Fruit fly (Drosophila melanogaster): Measurements from ENCODE around the gene Ace.

Ace gene

dm6 chr3R:13260114-13260673 is 877 bp upstream of the Ace start, which contains the start of gene CG11686:
CG11686 (plus strand) TSS chr3R:13260356.
- peak; percentile 44 for TF ChIP-seq sens (GFP tag)
- TF ChIP-seq CG10366 (GFP tag; IDR thresholded peaks at IDR 0.05), result 0 out of 2 replicates have a peak, but pooled peaks have one; percentile 7
- TF ChIP-seq Hr3 (GFP tag; optimal IDR thresholded peaks at IDR 0.05), result no peak
- TF ChIP-seq sob (GFP tag; IDR thresholded peaks at IDR 0.05), result 0 out of 2 replicates have a peak, but pooled peaks have one; percentile 17
- TF ChIP-seq Fer1 (GFP tag; optimal IDR thresholded peaks at IDR 0.05), result no peak
- no peak for TF ChIP-seq CG8765 (GFP tag; IDR thresholded peaks at IDR 0.05)
- peak; percentile 37 for TF ChIP-seq kni (GFP tag; optimal IDR thresholded peaks at IDR 0.05)
- no peak for TF ChIP-seq CG10267 (tag; optimal IDR thresholded peaks at IDR 0.05)
- TF ChIP-seq en (GFP tag; optimal IDR thresholded peaks at IDR 0.05), result no peak
- TF ChIP-seq CG11085 (GFP tag; IDR thresholded peaks at IDR 0.05), result no peak
- TF ChIP-seq cato (GFP tag; optimal IDR thresholded peaks at IDR 0.05; ENCODE audit: borderline replicate concordance), result no peak
- no peak for TF ChIP-seq Usf (GFP tag; optimal IDR thresholded peaks at IDR 0.05)
- no peak for TF ChIP-seq Dbx (GFP tag; IDR thresholded peaks at IDR 0.05)
- TF ChIP-seq E2f2 (GFP tag; IDR thresholded peaks at IDR 0.05), result peak; percentile 14; the same call in 1 of the 2 replicates
- no peak for TF ChIP-seq CG16815 (GFP tag; optimal IDR thresholded peaks at IDR 0.05)
- no peak for TF ChIP-seq CG18619 (GFP tag; optimal IDR thresholded peaks at IDR 0.05)
- TF ChIP-seq aop (GFP tag; IDR thresholded peaks at IDR 0.05), result no peak
- no peak for TF ChIP-seq Xrp1 (GFP tag; IDR thresholded peaks at IDR 0.05)
- TF ChIP-seq CkIIα-i1 (GFP tag; IDR thresholded peaks at IDR 0.05), result no peak
- TF ChIP-seq gce (GFP tag; IDR thresholded peaks at IDR 0.05), result no peak
- no peak for TF ChIP-seq sug (tag; optimal IDR thresholded peaks at IDR 0.05)
- no peak for TF ChIP-seq bab2 (GFP tag; optimal IDR thresholded peaks at IDR 0.05)
- TF ChIP-seq Ets97D (GFP tag; optimal IDR thresholded peaks at IDR 0.05), result peak; percentile 6
- peak; percentile 48 for TF ChIP-seq CG2120 (GFP tag; optimal IDR thresholded peaks at IDR 0.05)
- no peak for TF ChIP-seq CG2712 (tag; optimal IDR thresholded peaks at IDR 0.05)
- no peak for TF ChIP-seq az2 (GFP tag; optimal IDR thresholded peaks at IDR 0.05)
- no peak for TF ChIP-seq Tbp (GFP tag; optimal IDR thresholded peaks at IDR 0.05)
- no peak for TF ChIP-seq fd102C (GFP tag; optimal IDR thresholded peaks at IDR 0.05)
- no peak for TF ChIP-seq Atf-2 (GFP tag; optimal IDR thresholded peaks at IDR 0.05)
- TF ChIP-seq CG8924 (tag; optimal IDR thresholded peaks at IDR 0.05), result no peak
- TF ChIP-seq hkb (optimal IDR thresholded peaks at IDR 0.05), result peak; percentile 99
- TF ChIP-seq hkb (GFP tag; IDR thresholded peaks at IDR 0.05), result no peak; the same call in 1 of the 2 replicates
- TF ChIP-seq lov (optimal IDR thresholded peaks at IDR 0.05), result no peak
- TF ChIP-seq lov (GFP tag; IDR thresholded peaks at IDR 0.05), result 0 out of 3 replicates have a peak, but pooled peaks have one; percentile 4
- no peak for TF ChIP-seq CG15601 (tag; optimal IDR thresholded peaks at IDR 0.05)
- TF ChIP-seq gsb-n (tag; optimal IDR thresholded peaks at IDR 0.05), result no peak
- no peak for TF ChIP-seq Deaf1 (tag; optimal IDR thresholded peaks at IDR 0.05)
- TF ChIP-seq seq (GFP tag; IDR thresholded peaks at IDR 0.05), result 0 out of 2 replicates have a peak, but pooled peaks have one; percentile 8
- TF ChIP-seq Trl (optimal IDR thresholded peaks at IDR 0.05), result no peak
- no peak for TF ChIP-seq Trl (GFP tag; optimal IDR thresholded peaks at IDR 0.05)
- TF ChIP-seq lola (GFP tag; optimal IDR thresholded peaks at IDR 0.05), result no peak
- TF ChIP-seq CG10147 (GFP tag; optimal IDR thresholded peaks at IDR 0.05), result peak; percentile 1
- peak; percentile 6 for TF ChIP-seq CG6813 (GFP tag; optimal IDR thresholded peaks at IDR 0.05)
- peak; percentile 88; the same call in 3 of the 4 replicates for TF ChIP-seq chinmo (GFP tag; IDR thresholded peaks at IDR 0.05; ENCODE audit: partially characterized antibody)
- no peak for TF ChIP-seq CG15073 (GFP tag; optimal IDR thresholded peaks at IDR 0.05)
- no peak for TF ChIP-seq ewg (GFP tag; optimal IDR thresholded peaks at IDR 0.05)
- no peak for TF ChIP-seq dpn (GFP tag; optimal IDR thresholded peaks at IDR 0.05)
- TF ChIP-seq gcm2 (GFP tag; optimal IDR thresholded peaks at IDR 0.05), result no peak
- peak; percentile 52 for TF ChIP-seq sd (tag; optimal IDR thresholded peaks at IDR 0.05)
- TF ChIP-seq nom (GFP tag; optimal IDR thresholded peaks at IDR 0.05), result peak; percentile 54
- no peak for TF ChIP-seq sim (GFP tag; IDR thresholded peaks at IDR 0.05)
- TF ChIP-seq otp (GFP tag; IDR thresholded peaks at IDR 0.05), result 0 out of 3 replicates have a peak, but pooled peaks have one; percentile 11
